Worm (Caenorhabditis elegans) whole organism, L3 larva: ENCODE data around the gene srj-57.

Source experiments
- ZK546.5 ChIP-seq: sonication (generic microtip); optimal IDR thresholded peaks from 2 replicates; lab custom pipeline; 2017; ENCODE audit warnings: missing biosample characterization, missing genetic modification characterization
- ama-1 ChIP-seq: fragments of 150-350 bp; optimal IDR thresholded peaks from 2 replicates; lab custom pipeline; 2018
- fkh-10 ChIP-seq: sonication (generic microtip); optimal IDR thresholded peaks from 2 replicates; lab custom pipeline; 2017; ENCODE audit warnings: missing biosample characterization, missing genetic modification reagents, missing genetic modification characterization
- fkh-2 ChIP-seq: fragments of 150-350 bp; optimal IDR thresholded peaks from 2 replicates; lab custom pipeline; 2014; ENCODE audit warnings: missing biosample characterization, missing genetic modification reagents, missing genetic modification characterization
- fos-1 ChIP-seq: fragments of 150-350 bp; optimal IDR thresholded peaks from 2 replicates; lab custom pipeline; 2014; ENCODE audit warnings: missing biosample characterization, missing genetic modification characterization
- nhr-11 ChIP-seq: fragments of 150-350 bp; optimal IDR thresholded peaks from 2 replicates; lab custom pipeline; 2014; ENCODE audit warnings: missing biosample characterization, missing genetic modification characterization
- nhr-12 ChIP-seq: fragments of 150-350 bp; optimal IDR thresholded peaks from 2 replicates; lab custom pipeline; 2014; ENCODE audit warnings: missing biosample characterization, missing genetic modification characterization
- nhr-237 ChIP-seq: fragments of 150-350 bp; optimal IDR thresholded peaks from 2 replicates; lab custom pipeline; 2014; ENCODE audit warnings: missing biosample characterization, missing genetic modification characterization
- nhr-25 ChIP-seq: sonication (generic microtip); optimal IDR thresholded peaks from 2 replicates; lab custom pipeline; 2017; ENCODE audit warnings: missing biosample characterization, missing genetic modification characterization
- nhr-67 ChIP-seq: fragments of 150-350 bp; optimal IDR thresholded peaks from 2 replicates; lab custom pipeline; 2014; ENCODE audit warnings: missing biosample characterization, missing genetic modification characterization
- pha-4 ChIP-seq: fragments of 150-350 bp; optimal IDR thresholded peaks from 2 replicates; lab custom pipeline; 2014; ENCODE audit warnings: missing biosample characterization, missing genetic modification reagents, missing genetic modification characterization
- snpc-4 ChIP-seq: fragments of 150-350 bp; optimal IDR thresholded peaks from 2 replicates; lab custom pipeline; 2014; ENCODE audit warnings: missing biosample characterization, missing genetic modification characterization
- tbx-2 ChIP-seq: sonication (generic microtip); optimal IDR thresholded peaks from 2 replicates; lab custom pipeline; 2016; ENCODE audit warnings: mild to moderate bottlenecking, missing genetic modification characterization, missing compliant biosample characterization
- unc-62 ChIP-seq: fragments of 150-350 bp; sonication (generic microtip); optimal IDR thresholded peaks from 4 replicates; lab custom pipeline; 2014; ENCODE audit warnings: missing biosample characterization, missing genetic modification reagents, missing genetic modification characterization

- TF ChIP-seq unc-62 (GFP tag; lab: Kevin White, UChicago) = no peak
- TF ChIP-seq nhr-12 (tag; lab: Kevin White, UChicago) = no peak
- TF ChIP-seq nhr-25 (tag; lab: Kevin White, UChicago) = no peak
- TF ChIP-seq fkh-2 (tag; lab: Kevin White, UChicago) = no peak
- no peak for TF ChIP-seq fkh-10 (GFP tag; lab: Kevin White, UChicago)
- no peak for TF ChIP-seq ama-1 (lab: Kevin White, UChicago)
- TF ChIP-seq fos-1 (tag; lab: Kevin White, UChicago) = no peak
- TF ChIP-seq nhr-11 (tag; lab: Kevin White, UChicago) = no peak
- TF ChIP-seq tbx-2 (tag; lab: Kevin White, UChicago) = no peak
- TF ChIP-seq snpc-4 (tag; lab: Kevin White, UChicago) = no peak
- no peak for TF ChIP-seq nhr-67 (tag; lab: Kevin White, UChicago)
- TF ChIP-seq pha-4 (tag; lab: Kevin White, UChicago) = no peak
- no peak for TF ChIP-seq nhr-237 (tag; lab: Kevin White, UChicago)
- TF ChIP-seq ZK546.5 (tag; lab: Kevin White, UChicago) = no peak
These were observed 20.0 kb upstream of the srj-57 start, which contains the start of gene folt-2 for ce11 chrV:2875422-2875821.
